Worm (Caenorhabditis elegans): Measurements from ENCODE around the gene ceh-39.

ce11 chrX:1852636-1853035 is 3.3 kb downstream of the ceh-39 start, which contains the start of gene ceh-21:
- TF ChIP-seq nhr-41 (GFP tag; IDR thresholded peaks at IDR 0.05): no peak
- TF ChIP-seq ceh-82 (tag; optimal IDR thresholded peaks at IDR 0.05): no peak
- no peak for TF ChIP-seq lsy-2 (tag; optimal IDR thresholded peaks at IDR 0.05)
- no peak for TF ChIP-seq zag-1 (tag; optimal IDR thresholded peaks at IDR 0.05)
- TF ChIP-seq nhr-77 (tag; optimal IDR thresholded peaks at IDR 0.05): no peak
- no peak for TF ChIP-seq mdl-1 (tag; optimal IDR thresholded peaks at IDR 0.05)
